Fruit fly (Drosophila melanogaster): ENCODE measurements around the gene CG31380.

Gene CG31380

dm6 chr3R:25753798-25754197, 35.5 kb downstream of the CG31380 start:
- TF ChIP-seq psq (optimal IDR thresholded peaks at IDR 0.05) (no peak), CG8478 (optimal IDR thresholded peaks at IDR 0.05) (no peak), pan (optimal IDR thresholded peaks at IDR 0.05) (no peak), Dll (optimal IDR thresholded peaks at IDR 0.05) (no peak), EcR (GFP tag; optimal IDR thresholded peaks at IDR 0.05) (no peak), usp (GFP tag; optimal IDR thresholded peaks at IDR 0.05) (no peak)

- no peak for TF ChIP-seq usp (GFP tag; optimal IDR thresholded peaks at IDR 0.05)
- TF ChIP-seq Dll (optimal IDR thresholded peaks at IDR 0.05) = no peak
- no peak for TF ChIP-seq EcR (GFP tag; optimal IDR thresholded peaks at IDR 0.05)
- no peak for TF ChIP-seq pan (optimal IDR thresholded peaks at IDR 0.05)
- no peak for TF ChIP-seq CG8478 (optimal IDR thresholded peaks at IDR 0.05)
- TF ChIP-seq psq (optimal IDR thresholded peaks at IDR 0.05) = no peak
These were observed 48.9 kb downstream of the CG31380 start, which contains the start of gene LpR2 for dm6 chr3R:25740348-25740751. LpR2 (minus strand) TSS chr3R:25740465.

dm6 chr3R:25739727-25740126, 49.5 kb downstream of the CG31380 start:
- no peak for TF ChIP-seq usp (GFP tag; optimal IDR thresholded peaks at IDR 0.05)
- TF ChIP-seq EcR (GFP tag; optimal IDR thresholded peaks at IDR 0.05) = no peak
- no peak for TF ChIP-seq pan (optimal IDR thresholded peaks at IDR 0.05)
- TF ChIP-seq CG8478 (optimal IDR thresholded peaks at IDR 0.05) = no peak
- no peak for TF ChIP-seq Dll (optimal IDR thresholded peaks at IDR 0.05)
- no peak for TF ChIP-seq psq (optimal IDR thresholded peaks at IDR 0.05)
